Worm (Caenorhabditis elegans): ENCODE results near the gene elof-1.

elof-1 gene

ce11 chrII:14310729-14311388 is 38.7 kb upstream of the elof-1 start, which contains the start of gene ctl-3:
ctl-3 (minus strand) TSS chrII:14310779.
- TF ChIP-seq B0261.1 (tag; optimal IDR thresholded peaks at IDR 0.05): no peak
- no peak for TF ChIP-seq ekl-4 (GFP tag; IDR thresholded peaks at IDR 0.05)
- TF ChIP-seq ztf-3 (GFP tag; optimal IDR thresholded peaks at IDR 0.05): no peak
- TF ChIP-seq F33H1.4 (GFP tag; IDR thresholded peaks at IDR 0.05): peak; percentile 53; the same call in 1 of the 2 replicates
- TF ChIP-seq F55B11.4 (tag; optimal IDR thresholded peaks at IDR 0.05; ENCODE audit: borderline replicate concordance, insufficient read depth): no peak
- peak; percentile 88 for TF ChIP-seq lsl-1 (GFP tag; optimal IDR thresholded peaks at IDR 0.05)
- TF ChIP-seq madf-8 (GFP tag; conservative IDR thresholded peaks at IDR 0.05): no peak
- TF ChIP-seq lin-26 (GFP tag; IDR thresholded peaks at IDR 0.05): no peak

- no peak for TF ChIP-seq lsl-1 (GFP tag; optimal IDR thresholded peaks at IDR 0.05)
- TF ChIP-seq ztf-25 (GFP tag; IDR thresholded peaks at IDR 0.05): no peak
- no peak for TF ChIP-seq B0035.1 (tag; optimal IDR thresholded peaks at IDR 0.05)
- no peak for TF ChIP-seq tbp1 (GFP tag; optimal IDR thresholded peaks at IDR 0.05)
- TF ChIP-seq chd-7 (tag; optimal IDR thresholded peaks at IDR 0.05): no peak
- TF ChIP-seq F23B12.7 (tag; optimal IDR thresholded peaks at IDR 0.05; ENCODE audit: insufficient read depth): no peak
- TF ChIP-seq F49E8.2 (tag; optimal IDR thresholded peaks at IDR 0.05; ENCODE audit: insufficient read depth): no peak
- no peak for TF ChIP-seq dox-1 (GFP tag; IDR thresholded peaks at IDR 0.05)
- TF ChIP-seq ztf-26 (tag; optimal IDR thresholded peaks at IDR 0.05): no peak
- TF ChIP-seq Y53F4B.3 (GFP tag; IDR thresholded peaks at IDR 0.05): no peak
- no peak for TF ChIP-seq madf-10 (tag; optimal IDR thresholded peaks at IDR 0.05)
- no peak for TF ChIP-seq ceh-91 (GFP tag; IDR thresholded peaks at IDR 0.05)
- no peak for TF ChIP-seq unc-130 (GFP tag; optimal IDR thresholded peaks at IDR 0.05)
Measured at ce11 chrII:14311537-14311936, 38.0 kb upstream of the elof-1 start.

- TF ChIP-seq tbp1 (GFP tag; optimal IDR thresholded peaks at IDR 0.05) (peak; percentile 9), lsl-1 (GFP tag; optimal IDR thresholded peaks at IDR 0.05) (peak; percentile 95), cebp-1 (GFP tag; IDR thresholded peaks at IDR 0.05) (no peak), cebp-1 (tag; optimal IDR thresholded peaks at IDR 0.05) (no peak), lin-54 (GFP tag; optimal IDR thresholded peaks at IDR 0.05) (peak; percentile 38), xnd-1 (tag; optimal IDR thresholded peaks at IDR 0.05) (peak; percentile 78), B0019.2 (GFP tag; conservative IDR thresholded peaks at IDR 0.05) (no peak), zim-3 (tag; optimal IDR thresholded peaks at IDR 0.05) (no peak), die-1 (tag; optimal IDR thresholded peaks at IDR 0.05) (no peak), ceh-91 (GFP tag; IDR thresholded peaks at IDR 0.05) (peak; percentile 66), efl-1 (GFP tag; optimal IDR thresholded peaks at IDR 0.05) (peak; percentile 55), F33H1.4 (GFP tag; IDR thresholded peaks at IDR 0.05) (peak; percentile 93), madf-6 (GFP tag; IDR thresholded peaks at IDR 0.05) (peak; percentile 94), rec-8 (tag; optimal IDR thresholded peaks at IDR 0.05) (no peak), C17E4.6 (GFP tag; IDR thresholded peaks at IDR 0.05) (no peak), madf-8 (GFP tag; conservative IDR thresholded peaks at IDR 0.05) (peak; percentile 81), ztf-25 (GFP tag; IDR thresholded peaks at IDR 0.05) (no peak), F49E8.2 (tag; optimal IDR thresholded peaks at IDR 0.05; ENCODE audit: insufficient read depth) (peak; percentile 50), snpc-3.4 (tag; optimal IDR thresholded peaks at IDR 0.05) (peak; percentile 34), D2030.7 (GFP tag; IDR thresholded peaks at IDR 0.05) (peak; percentile 65; the same call in 1 of the 2 replicates)
Measured at ce11 chrII:14312182-14312581, 37.4 kb upstream of the elof-1 start.
